Worm (Caenorhabditis elegans) whole organism, L2 larva: ENCODE data around the gene R02D5.10.

ENCODE experiments used
- ZK546.5 ChIP-seq: sonication (generic microtip); optimal IDR thresholded peaks from 2 replicates; lab custom pipeline; 2017; ENCODE audit warnings: missing biosample characterization, missing genetic modification characterization
- aly-2 ChIP-seq: fragments of 150-350 bp; optimal IDR thresholded peaks from 2 replicates; lab custom pipeline; 2014; ENCODE audit warnings: missing biosample characterization, missing genetic modification characterization
- ama-1 ChIP-seq: fragments of 150-350 bp; optimal IDR thresholded peaks from 2 replicates; lab custom pipeline; 2018; ENCODE audit warnings: inconsistent platforms
- lin-13 ChIP-seq: fragments of 150-350 bp; optimal IDR thresholded peaks from 2 replicates; lab custom pipeline; 2014; ENCODE audit warnings: missing biosample characterization, missing genetic modification reagents, missing genetic modification characterization
- lin-39 ChIP-seq: fragments of 150-350 bp; optimal IDR thresholded peaks from 2 replicates; lab custom pipeline; 2014; ENCODE audit warnings: missing biosample characterization, missing genetic modification reagents, missing genetic modification characterization
- nhr-11 ChIP-seq: fragments of 150-350 bp; optimal IDR thresholded peaks from 2 replicates; lab custom pipeline; 2014; ENCODE audit warnings: missing biosample characterization, missing genetic modification characterization
- nhr-12 ChIP-seq: fragments of 150-350 bp; optimal IDR thresholded peaks from 2 replicates; lab custom pipeline; 2014; ENCODE audit warnings: missing biosample characterization, missing genetic modification characterization
- nhr-237 ChIP-seq: fragments of 150-350 bp; optimal IDR thresholded peaks from 2 replicates; lab custom pipeline; 2014; ENCODE audit warnings: missing biosample characterization, missing genetic modification characterization
- nhr-77 ChIP-seq: fragments of 150-350 bp; optimal IDR thresholded peaks from 2 replicates; lab custom pipeline; 2014; ENCODE audit warnings: missing biosample characterization, missing genetic modification characterization
- skn-1 ChIP-seq: sonication (generic microtip); optimal IDR thresholded peaks from 2 replicates; lab custom pipeline; 2017; ENCODE audit warnings: missing biosample characterization, missing genetic modification characterization
- snpc-4 ChIP-seq: fragments of 150-350 bp; optimal IDR thresholded peaks from 2 replicates; lab custom pipeline; 2014; ENCODE audit warnings: missing biosample characterization, missing genetic modification characterization

ce11 chrV:14525089-14525488, 43.0 kb downstream of the R02D5.10 start, which contains the start of gene hda-1:
- TF ChIP-seq ama-1 (lab: Kevin White, UChicago): no peak
- TF ChIP-seq nhr-77: no peak
- no peak for TF ChIP-seq snpc-4 (tag; lab: Kevin White, UChicago)
- no peak for TF ChIP-seq skn-1 (tag; lab: Kevin White, UChicago)
- no peak for TF ChIP-seq nhr-11 (tag; lab: Kevin White, UChicago)
- TF ChIP-seq aly-2 (tag; lab: Kevin White, UChicago): no peak
- TF ChIP-seq nhr-237 (tag; lab: Kevin White, UChicago): no peak
- no peak for TF ChIP-seq nhr-12 (tag; lab: Kevin White, UChicago)
- no peak for TF ChIP-seq lin-13 (GFP tag; lab: Kevin White, UChicago)
- no peak for TF ChIP-seq ZK546.5 (tag; lab: Kevin White, UChicago)
- no peak for TF ChIP-seq lin-39 (tag; lab: Kevin White, UChicago)
